Worm (Caenorhabditis elegans) whole organism, late embryonic: ENCODE data around the gene nhr-53.

Experiments
- K09A11.1 ChIP-seq: sonication (generic microtip); optimal IDR thresholded peaks from 2 replicates; lab custom pipeline; 2017; ENCODE audit warnings: antibody characterized with exemption, mild to moderate bottlenecking, missing genetic modification characterization, missing compliant biosample characterization; ENCODE audit not compliant: insufficient read depth
- T23F11.4 ChIP-seq: fragments of 200-800 bp; sonication (Bioruptor generic); optimal IDR thresholded peaks from 2 replicates; lab custom pipeline; 2018; ENCODE audit warnings: mild to moderate bottlenecking, missing genetic modification characterization, missing compliant biosample characterization
- ama-1 ChIP-seq: fragments of 150-350 bp; optimal IDR thresholded peaks from 2 replicates; lab custom pipeline; 2014
- elt-2 ChIP-seq: sonication (generic microtip); optimal IDR thresholded peaks from 2 replicates; lab custom pipeline; 2016; ENCODE audit warnings: missing genetic modification reagents, missing genetic modification characterization, missing compliant biosample characterization
- pha-2 ChIP-seq: sonication (generic microtip); optimal IDR thresholded peaks from 2 replicates; lab custom pipeline; 2017; ENCODE audit warnings: mild to moderate bottlenecking, missing genetic modification characterization, missing compliant biosample characterization
- unc-3 ChIP-seq, 2 experiments: fragments of 200-800 bp in 1 of 2; sonication (Bioruptor generic) in 1 of 2; sonication (generic microtip) in 1 of 2; conservative IDR thresholded peaks in 1 of 2; optimal IDR thresholded peaks in 1 of 2; 2 replicates each; pipeline versions ENCODE4 v1.3.6 to Lab custom; 2016 to 2022; ENCODE audit warnings: missing compliant biosample characterization in 2 of 2, missing genetic modification characterization in 2 of 2, missing genetic modification reagents in 1 of 2
- ztf-16 ChIP-seq: sonication (generic microtip); optimal IDR thresholded peaks from 2 replicates; lab custom pipeline; 2017; ENCODE audit warnings: missing genetic modification characterization, missing compliant biosample characterization

DNA sequence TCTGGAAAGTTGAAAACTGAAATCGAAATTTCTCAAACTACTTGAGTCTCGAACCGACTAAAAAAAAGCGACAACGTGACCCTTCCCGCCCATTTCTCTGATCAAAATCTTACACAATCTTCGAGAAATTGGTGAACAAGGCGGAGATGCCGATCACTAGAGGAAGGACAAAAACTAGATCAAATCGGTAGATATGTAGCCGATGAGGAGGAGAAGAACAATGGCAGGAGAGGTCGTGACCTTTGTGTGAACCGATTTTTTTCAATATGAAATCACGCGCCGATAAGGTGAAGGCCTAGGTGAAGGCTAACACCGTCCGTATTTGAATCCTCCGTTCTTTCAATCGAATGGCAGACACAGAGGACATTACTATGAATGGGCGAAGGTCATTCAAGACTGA is 41.2 kb downstream of the nhr-53 start:
- TF ChIP-seq K09A11.1, result no peak
- TF ChIP-seq elt-2 (tag; lab: Kevin White, UChicago), result no peak
- TF ChIP-seq ztf-16, result no peak
- no peak for TF ChIP-seq pha-2 (tag; lab: Kevin White, UChicago)
- TF ChIP-seq T23F11.4 (GFP tag; lab: Kevin White, UChicago), result no peak
- TF ChIP-seq unc-3 (GFP tag; conservative IDR thresholded peaks at IDR 0.05; lab: Robert Waterston, UW), result no peak
- no peak for TF ChIP-seq unc-3 (tag; optimal IDR thresholded peaks at IDR 0.05; lab: Kevin White, UChicago)
- TF ChIP-seq ama-1 (lab: Kevin White, UChicago), result no peak
